Worm (Caenorhabditis elegans) whole organism, L4 larva: ENCODE data around the gene D1054.1.

Source experiments
- D1046.2 ChIP-seq: fragments of 200-800 bp; sonication (Bioruptor generic); IDR thresholded peaks from 2 replicates; pipeline ENCODE4 v1.3.6; 2022; ENCODE audit warnings: missing genetic modification characterization, missing compliant biosample characterization
- F26F4.8 ChIP-seq: fragments of 200-800 bp; sonication (Bioruptor generic); conservative IDR thresholded peaks from 2 replicates; pipeline ENCODE4 v1.3.6; 2022; ENCODE audit warnings: missing genetic modification characterization, missing compliant biosample characterization
- F44E2.7 ChIP-seq: fragments of 200-800 bp; sonication (Bioruptor generic); IDR thresholded peaks from 2 replicates; pipeline ENCODE4 v2.1.2; 2022; ENCODE audit warnings: missing genetic modification characterization, missing compliant biosample characterization
- R02D3.7 ChIP-seq: fragments of 150-350 bp; sonication (generic microtip); optimal IDR thresholded peaks from 3 replicates; lab custom pipeline; 2014; ENCODE audit warnings: missing biosample characterization, missing genetic modification characterization
- T26A8.4 ChIP-seq: fragments of 200-800 bp; sonication (Bioruptor generic); IDR thresholded peaks from 2 replicates; pipeline ENCODE4 v1.3.6; 2022; ENCODE audit warnings: missing genetic modification characterization, missing compliant biosample characterization
- Y105C5A.15 ChIP-seq: fragments of 200-800 bp; sonication (Bioruptor generic); IDR thresholded peaks from 2 replicates; pipeline ENCODE4 v1.3.6; 2022; ENCODE audit warnings: missing genetic modification characterization, missing compliant biosample characterization
- Y75B8A.6 ChIP-seq: fragments of 200-800 bp; sonication (Bioruptor generic); IDR thresholded peaks from 2 replicates; pipeline ENCODE4 v1.3.6; 2022; ENCODE audit warnings: missing genetic modification reagents, missing genetic modification characterization, missing compliant biosample characterization
- ZK337.2 ChIP-seq: fragments of 200-800 bp; sonication (Bioruptor generic); IDR thresholded peaks from 2 replicates; pipeline ENCODE4 v1.3.6; 2022; ENCODE audit warnings: missing genetic modification reagents, missing genetic modification characterization, missing compliant biosample characterization
- aly-2 ChIP-seq: sonication (generic microtip); optimal IDR thresholded peaks from 2 replicates; lab custom pipeline; 2018; ENCODE audit warnings: missing biosample characterization, missing genetic modification characterization
- ama-1 ChIP-seq: fragments of 150-350 bp; optimal IDR thresholded peaks from 2 replicates; lab custom pipeline; 2014; ENCODE audit warnings: inconsistent platforms, mixed read lengths
- arid-1 ChIP-seq: fragments of 200-800 bp; sonication (Bioruptor generic); conservative IDR thresholded peaks from 2 replicates; pipeline ENCODE4 v1.3.6; 2022; ENCODE audit warnings: missing genetic modification reagents, missing genetic modification characterization, missing compliant biosample characterization
- ceh-44 ChIP-seq: fragments of 200-800 bp; sonication (Bioruptor generic); IDR thresholded peaks from 2 replicates; pipeline ENCODE4 v1.3.6; 2022; ENCODE audit warnings: missing genetic modification reagents, missing genetic modification characterization, missing compliant biosample characterization
- ceh-82 ChIP-seq: sonication (generic microtip); optimal IDR thresholded peaks from 2 replicates; lab custom pipeline; 2017; ENCODE audit warnings: missing biosample characterization, missing genetic modification characterization
- daf-16 ChIP-seq, 3 experiments: sonication (generic microtip); optimal IDR thresholded peaks; 2 replicates each; lab custom pipeline; 2016 to 2017; ENCODE audit warnings: missing genetic modification characterization in 3 of 3, missing genetic modification reagents in 3 of 3, mild to moderate bottlenecking in 2 of 3, missing compliant biosample characterization in 2 of 3, missing biosample characterization in 1 of 3, moderate library complexity in 1 of 3
- dve-1 ChIP-seq: sonication (generic microtip); optimal IDR thresholded peaks from 2 replicates; lab custom pipeline; 2017; ENCODE audit warnings: antibody characterized with exemption, mild to moderate bottlenecking, missing genetic modification characterization, missing compliant biosample characterization; ENCODE audit not compliant: insufficient read depth
- egl-27 ChIP-seq: sonication (generic microtip); optimal IDR thresholded peaks from 3 replicates; lab custom pipeline; 2017; ENCODE audit warnings: missing biosample characterization, missing genetic modification reagents, missing genetic modification characterization
- fkh-10 ChIP-seq: fragments of 150-350 bp; optimal IDR thresholded peaks from 2 replicates; lab custom pipeline; 2014; ENCODE audit warnings: missing biosample characterization, missing genetic modification reagents, missing genetic modification characterization
- gei-8 ChIP-seq: fragments of 200-800 bp; sonication (Bioruptor generic); optimal IDR thresholded peaks from 2 replicates; lab custom pipeline; 2018; ENCODE audit warnings: mild to moderate bottlenecking, missing genetic modification characterization, missing compliant biosample characterization
- hif-1 ChIP-seq, 2 experiments: sonication (generic microtip); optimal IDR thresholded peaks; 2 replicates each; lab custom pipeline; 2016 to 2017; ENCODE audit warnings: missing compliant biosample characterization in 2 of 2, missing genetic modification characterization in 2 of 2, missing genetic modification reagents in 2 of 2, missing genotype in 2 of 2, mild to moderate bottlenecking in 1 of 2
- hlh-11 ChIP-seq: fragments of 200-800 bp; sonication (Bioruptor generic); optimal IDR thresholded peaks from 2 replicates; lab custom pipeline; 2018; ENCODE audit warnings: mild to moderate bottlenecking, missing genetic modification characterization, missing compliant biosample characterization
- lin-15B ChIP-seq: fragments of 150-350 bp; sonication (generic microtip); optimal IDR thresholded peaks from 3 replicates; lab custom pipeline; 2014; ENCODE audit warnings: missing biosample characterization, missing genetic modification characterization
- lin-29 ChIP-seq: fragments of 200-800 bp; sonication (Bioruptor generic); IDR thresholded peaks from 2 replicates; pipeline ENCODE4 v1.3.6; 2022; ENCODE audit warnings: missing genetic modification reagents, missing genetic modification characterization, missing compliant biosample characterization
- mdt-29 ChIP-seq: fragments of 200-800 bp; sonication (Bioruptor generic); IDR thresholded peaks from 2 replicates; pipeline ENCODE4 v1.3.6; 2022; ENCODE audit warnings: missing genetic modification reagents, missing genetic modification characterization, missing compliant biosample characterization
- mep-1 ChIP-seq: fragments of 150-350 bp; sonication (generic microtip); optimal IDR thresholded peaks from 3 replicates; lab custom pipeline; 2014; ENCODE audit warnings: missing biosample characterization, missing genetic modification characterization
- nhr-11 ChIP-seq: fragments of 150-350 bp; optimal IDR thresholded peaks from 2 replicates; lab custom pipeline; 2014; ENCODE audit warnings: missing biosample characterization, missing genetic modification characterization
- nhr-28 ChIP-seq: fragments of 150-350 bp; optimal IDR thresholded peaks from 2 replicates; lab custom pipeline; 2014; ENCODE audit warnings: missing biosample characterization, missing genetic modification characterization
- nhr-42 ChIP-seq: fragments of 200-800 bp; sonication (Bioruptor generic); IDR thresholded peaks from 2 replicates; pipeline ENCODE4 v1.3.6; 2022; ENCODE audit warnings: missing genetic modification characterization, missing compliant biosample characterization
- nhr-48 ChIP-seq: sonication (generic microtip); optimal IDR thresholded peaks from 2 replicates; lab custom pipeline; 2016; ENCODE audit warnings: mild to moderate bottlenecking, missing genetic modification characterization, missing compliant biosample characterization
- nhr-76 ChIP-seq: fragments of 150-350 bp; optimal IDR thresholded peaks from 2 replicates; lab custom pipeline; 2014; ENCODE audit warnings: missing biosample characterization, missing genetic modification characterization
- nhr-77 ChIP-seq: fragments of 150-350 bp; optimal IDR thresholded peaks from 2 replicates; lab custom pipeline; 2014; ENCODE audit warnings: missing biosample characterization, missing genetic modification characterization
- pha-4 ChIP-seq, 2 experiments: fragments of 150-350 bp in 1 of 2; fragments of 200-800 bp in 1 of 2; sonication (Bioruptor generic) in 1 of 2; IDR thresholded peaks in 1 of 2; optimal IDR thresholded peaks in 1 of 2; 2 replicates each; pipeline versions ENCODE4 v1.3.6 to Lab custom; 2014 to 2022; ENCODE audit warnings: missing genetic modification characterization in 2 of 2, missing genetic modification reagents in 2 of 2, missing biosample characterization in 1 of 2, missing compliant biosample characterization in 1 of 2
- rbr-2 ChIP-seq: sonication (generic microtip); optimal IDR thresholded peaks from 2 replicates; lab custom pipeline; 2016; ENCODE audit warnings: missing genotype, missing genetic modification characterization, missing compliant biosample characterization
- sdz-12 ChIP-seq: fragments of 200-800 bp; sonication (Bioruptor generic); optimal IDR thresholded peaks from 2 replicates; lab custom pipeline; 2018; ENCODE audit warnings: mild to moderate bottlenecking, missing genetic modification characterization, missing compliant biosample characterization
- snpc-4 ChIP-seq: fragments of 150-350 bp; optimal IDR thresholded peaks from 2 replicates; lab custom pipeline; 2014; ENCODE audit warnings: missing biosample characterization, missing genetic modification characterization
- zfp-3 ChIP-seq: fragments of 200-800 bp; sonication (Bioruptor generic); conservative IDR thresholded peaks from 2 replicates; pipeline ENCODE4 v1.3.6; 2022; ENCODE audit warnings: missing genetic modification reagents, missing genetic modification characterization, missing compliant biosample characterization
- zip-11 ChIP-seq: fragments of 200-800 bp; sonication (Bioruptor generic); IDR thresholded peaks from 2 replicates; pipeline ENCODE4 v1.3.6; 2022; ENCODE audit warnings: missing genetic modification characterization, missing compliant biosample characterization
- zip-2 ChIP-seq: fragments of 150-350 bp; optimal IDR thresholded peaks from 2 replicates; lab custom pipeline; 2014; ENCODE audit warnings: missing biosample characterization, missing genetic modification characterization
- ztf-11 ChIP-seq: fragments of 150-350 bp; optimal IDR thresholded peaks from 2 replicates; lab custom pipeline; 2014; ENCODE audit warnings: missing biosample characterization, missing genetic modification characterization

The D1054.1 gene

DNA sequence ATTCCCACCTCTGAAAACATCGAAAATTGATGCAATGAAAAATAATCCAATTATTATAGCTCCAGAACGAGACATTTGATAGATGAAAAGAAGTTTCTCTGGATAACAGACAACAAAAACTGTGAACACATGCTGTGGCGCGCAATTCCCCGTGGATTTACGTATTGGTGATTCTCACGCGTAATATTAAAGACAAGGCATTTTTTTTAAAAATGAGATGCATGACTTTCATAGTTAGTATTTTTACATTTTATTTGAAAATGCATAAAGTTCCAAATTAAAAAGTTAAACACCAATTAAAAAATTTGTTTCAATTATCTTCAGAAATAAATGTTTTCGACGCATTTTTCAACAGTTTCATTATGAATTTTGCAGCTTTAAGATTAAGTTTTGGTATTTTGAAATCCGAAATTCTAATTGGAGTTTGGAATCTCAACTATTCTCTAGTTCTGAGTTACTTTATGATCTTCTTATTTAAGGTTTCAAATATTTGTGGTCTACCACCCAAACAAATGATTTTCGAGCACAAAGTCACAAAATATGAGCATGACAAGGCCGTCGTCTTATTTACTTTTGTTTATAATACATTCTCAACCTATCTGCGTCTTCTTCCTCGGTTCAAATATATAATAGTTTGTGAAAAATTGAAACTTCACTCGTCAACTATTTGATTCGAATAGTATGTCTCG is 22.6 kb downstream of the D1054.1 start, which contains the start of the genes selt-1.2 and F28H7.2:
Gene selt-1.2 (minus strand): TSS at position 101 of the 689 bp plus-strand sequence.
Gene F28H7.2 (plus strand): TSS at position 639 of the 689 bp plus-strand sequence.
- TF ChIP-seq lin-29 (no peak), nhr-77 (tag; lab: Kevin White, UChicago) (no peak), R02D3.7 (no peak), ama-1 (no peak), aly-2 (tag; lab: Kevin White, UChicago) (no peak), ceh-44 (no peak), pha-4 (GFP tag; IDR thresholded peaks at IDR 0.05; lab: Robert Waterston, UW) (no peak), pha-4 (tag; optimal IDR thresholded peaks at IDR 0.05; lab: Kevin White, UChicago) (no peak), arid-1 (GFP tag; lab: Robert Waterston, UW) (no peak), zip-11 (GFP tag; lab: Robert Waterston, UW) (no peak), ceh-82 (no peak), rbr-2 (tag; lab: Kevin White, UChicago) (no peak), lin-15B (tag; lab: Kevin White, UChicago) (no peak), egl-27 (no peak), Y75B8A.6 (GFP tag; lab: Robert Waterston, UW) (no peak), gei-8 (GFP tag; lab: Kevin White, UChicago) (no peak), zfp-3 (GFP tag; lab: Robert Waterston, UW) (no peak), nhr-28 (tag; lab: Kevin White, UChicago) (no peak)

- no peak for TF ChIP-seq ztf-11 (tag; lab: Kevin White, UChicago)
- no peak for TF ChIP-seq T26A8.4
- TF ChIP-seq fkh-10 (GFP tag; lab: Kevin White, UChicago) = no peak
- no peak for TF ChIP-seq nhr-42 (GFP tag; lab: Robert Waterston, UW)
- TF ChIP-seq F44E2.7 (GFP tag; lab: Robert Waterston, UW) = no peak
- no peak for TF ChIP-seq mep-1 (tag; lab: Kevin White, UChicago)
- TF ChIP-seq F26F4.8 (GFP tag; lab: Robert Waterston, UW) = no peak
- TF ChIP-seq sdz-12 (GFP tag; lab: Kevin White, UChicago) = no peak
- no peak for TF ChIP-seq hlh-11 (tag; lab: Kevin White, UChicago)
- no peak for TF ChIP-seq daf-16 (GFP tag; optimal IDR thresholded peaks at IDR 0.05; lab: Kevin White, UChicago)
- TF ChIP-seq daf-16 (tag; optimal IDR thresholded peaks at IDR 0.05; lab: Kevin White, UChicago) = no peak
- TF ChIP-seq nhr-11 (tag; lab: Kevin White, UChicago) = no peak
- no peak for TF ChIP-seq arid-1 (GFP tag; lab: Robert Waterston, UW)
- TF ChIP-seq ceh-82 = no peak
- no peak for TF ChIP-seq dve-1 (tag; lab: Kevin White, UChicago)
- no peak for TF ChIP-seq snpc-4 (tag; lab: Kevin White, UChicago)
- no peak for TF ChIP-seq Y105C5A.15
- TF ChIP-seq mdt-29 (GFP tag; lab: Robert Waterston, UW) = no peak
- TF ChIP-seq ama-1 = no peak
- TF ChIP-seq zip-2 = no peak
These were observed 25.0 kb downstream of the D1054.1 start, which contains the start of gene srj-21 for ce11 chrV:10745034-10745433. srj-21 (plus strand) TSS chrV:10745334.

DNA sequence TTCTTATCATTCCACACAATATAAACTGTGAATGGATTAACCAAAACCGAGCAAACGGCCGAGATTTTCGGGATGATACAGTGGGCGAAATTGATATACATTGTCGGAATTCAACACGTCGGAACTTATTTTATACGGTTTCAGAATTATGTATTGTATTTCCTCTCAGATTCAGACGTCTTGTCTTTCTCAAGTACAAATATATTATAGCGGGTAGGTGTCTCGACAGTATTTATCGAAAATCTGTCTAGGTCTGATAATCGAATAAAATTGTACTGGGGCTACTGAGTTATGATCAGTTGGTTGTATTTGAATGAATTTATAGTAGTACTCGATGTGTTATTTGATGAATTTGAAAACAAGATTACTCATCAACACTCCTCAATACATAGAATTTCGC is 26.4 kb downstream of the D1054.1 start, which contains the start of gene srj-22:
Gene srj-22 (minus strand): TSS at position 101 of the 400 bp plus-strand sequence.
- TF ChIP-seq ZK337.2 (GFP tag; lab: Robert Waterston, UW) = no peak
- no peak for TF ChIP-seq nhr-48 (tag; lab: Kevin White, UChicago)
- no peak for TF ChIP-seq nhr-76 (tag; lab: Kevin White, UChicago)
- no peak for TF ChIP-seq aly-2 (tag; lab: Kevin White, UChicago)
- no peak for TF ChIP-seq fkh-10 (GFP tag; lab: Kevin White, UChicago)
- no peak for TF ChIP-seq D1046.2 (GFP tag; lab: Robert Waterston, UW)
- no peak for TF ChIP-seq hif-1 (tag; optimal IDR thresholded peaks at IDR 0.05; lab: Kevin White, UChicago)
